Worm (Caenorhabditis elegans): ENCODE measurements around the gene lfi-1.

Gene lfi-1

ce11 chrX:5013826-5014225 is 37.2 kb downstream of the lfi-1 start, which contains the start of gene ZC449.7:
Gene ZC449.7, plus strand, starts transcription at chrX:5014074.
- no peak for TF ChIP-seq drap-1 (GFP tag; optimal IDR thresholded peaks at IDR 0.05)
- no peak for TF ChIP-seq M03D4.4 (tag; optimal IDR thresholded peaks at IDR 0.05)
- no peak for TF ChIP-seq snpc-4 (tag; optimal IDR thresholded peaks at IDR 0.05)
- TF ChIP-seq sem-2 (GFP tag; optimal IDR thresholded peaks at IDR 0.05), result no peak
- TF ChIP-seq sptf-1 (tag; optimal IDR thresholded peaks at IDR 0.05), result no peak
- no peak for TF ChIP-seq nhr-2 (tag; optimal IDR thresholded peaks at IDR 0.05)

DNA sequence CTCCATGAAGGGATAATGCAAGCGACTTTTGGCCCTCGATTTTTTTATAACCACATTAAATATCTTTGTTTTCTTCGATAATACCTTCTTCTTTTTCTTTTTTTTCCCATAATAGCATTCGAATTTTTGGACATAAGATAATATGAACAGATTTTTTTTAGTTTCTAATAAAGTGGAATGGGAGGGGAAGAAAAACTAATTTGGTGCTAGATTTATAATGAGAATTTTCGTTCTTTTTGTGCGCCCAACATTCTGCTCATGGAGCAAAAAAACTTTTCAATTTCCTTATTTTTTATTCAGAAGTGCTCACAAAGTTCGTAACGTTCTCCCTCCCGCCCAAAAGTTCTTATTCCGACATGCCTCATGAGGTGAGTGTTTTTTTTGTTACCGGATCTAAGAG is 39.1 kb downstream of the lfi-1 start, which contains the start of gene ZC449.8:
TSS of gene ZC449.8 (plus strand) at position 301 of the 400 bp plus-strand sequence.
- TF ChIP-seq ces-1 (GFP tag; optimal IDR thresholded peaks at IDR 0.05) (no peak), unc-120 (tag; optimal IDR thresholded peaks at IDR 0.05; ENCODE audit: poor library complexity, severe bottlenecking) (no peak), ztf-11 (tag; optimal IDR thresholded peaks at IDR 0.05) (no peak), hlh-1 (tag; optimal IDR thresholded peaks at IDR 0.05) (no peak), mab-5 (tag; optimal IDR thresholded peaks at IDR 0.05) (no peak), ham-2 (GFP tag; optimal IDR thresholded peaks at IDR 0.05) (no peak), ceh-39 (tag; optimal IDR thresholded peaks at IDR 0.05) (no peak)

- TF ChIP-seq snpc-4 (tag; optimal IDR thresholded peaks at IDR 0.05) (no peak), nhr-12 (tag; optimal IDR thresholded peaks at IDR 0.05) (no peak), blmp-1 (tag; optimal IDR thresholded peaks at IDR 0.05) (no peak), unc-62 (GFP tag; optimal IDR thresholded peaks at IDR 0.05) (no peak), nhr-2 (tag; optimal IDR thresholded peaks at IDR 0.05) (no peak), sem-2 (GFP tag; optimal IDR thresholded peaks at IDR 0.05) (no peak), ham-2 (GFP tag; optimal IDR thresholded peaks at IDR 0.05) (no peak), hlh-1 (tag; optimal IDR thresholded peaks at IDR 0.05) (no peak), lsy-2 (tag; optimal IDR thresholded peaks at IDR 0.05) (no peak), unc-120 (tag; optimal IDR thresholded peaks at IDR 0.05; ENCODE audit: poor library complexity, severe bottlenecking) (no peak), flh-1 (GFP tag; optimal IDR thresholded peaks at IDR 0.05) (no peak), mls-2 (tag; optimal IDR thresholded peaks at IDR 0.05) (no peak), M03D4.4 (tag; optimal IDR thresholded peaks at IDR 0.05) (no peak), cnd-1 (tag; optimal IDR thresholded peaks at IDR 0.05) (no peak), unc-39 (tag; optimal IDR thresholded peaks at IDR 0.05) (no peak)
Measured at ce11 chrX:5017591-5017990, 41.0 kb downstream of the lfi-1 start, which contains the start of gene sek-3. Gene sek-3, plus strand, starts transcription at chrX:5017891.

- TF ChIP-seq nhr-2 (tag; optimal IDR thresholded peaks at IDR 0.05), result no peak
- no peak for TF ChIP-seq flh-1 (GFP tag; optimal IDR thresholded peaks at IDR 0.05)
- TF ChIP-seq ceh-39 (tag; optimal IDR thresholded peaks at IDR 0.05), result peak; percentile 23
- TF ChIP-seq mep-1 (tag; optimal IDR thresholded peaks at IDR 0.05), result peak; percentile 46
Measured at ce11 chrX:5018062-5018653, 41.5 kb downstream of the lfi-1 start.

DNA sequence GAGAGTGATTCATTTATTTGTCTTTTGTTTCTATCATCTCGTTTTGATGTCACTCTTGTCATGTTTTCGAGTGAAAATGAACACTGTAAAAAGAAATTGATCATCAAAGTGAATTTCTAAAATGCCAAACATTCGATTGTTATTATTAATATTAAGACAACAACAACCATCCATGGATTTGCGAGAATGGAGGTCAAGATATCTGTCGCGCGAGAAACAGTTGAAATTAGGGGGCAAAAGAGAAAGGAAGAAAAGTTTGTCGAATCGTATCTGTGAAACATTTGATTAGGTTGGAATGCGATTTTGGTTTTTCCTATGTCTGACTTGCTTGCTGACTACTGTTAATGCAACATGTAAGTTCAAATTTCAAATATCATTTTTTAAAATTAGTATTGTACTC is 44.4 kb downstream of the lfi-1 start, which contains the start of gene ZC449.2:
TSS of gene ZC449.2 (plus strand) at position 290 of the 400 bp plus-strand sequence.
- TF ChIP-seq sem-2 (GFP tag; optimal IDR thresholded peaks at IDR 0.05) (no peak), ceh-43 (GFP tag; optimal IDR thresholded peaks at IDR 0.05) (no peak), lin-32 (GFP tag; optimal IDR thresholded peaks at IDR 0.05) (no peak), ceh-39 (tag; optimal IDR thresholded peaks at IDR 0.05) (no peak), mab-5 (tag; optimal IDR thresholded peaks at IDR 0.05) (no peak), nhr-237 (tag; optimal IDR thresholded peaks at IDR 0.05) (no peak), lin-13 (tag; optimal IDR thresholded peaks at IDR 0.05) (no peak), elt-3 (tag; optimal IDR thresholded peaks at IDR 0.05) (no peak), sptf-1 (tag; optimal IDR thresholded peaks at IDR 0.05) (no peak), bed-3 (GFP tag; optimal IDR thresholded peaks at IDR 0.05) (no peak), pha-4 (tag; optimal IDR thresholded peaks at IDR 0.05) (no peak), ces-1 (GFP tag; optimal IDR thresholded peaks at IDR 0.05) (no peak)

DNA sequence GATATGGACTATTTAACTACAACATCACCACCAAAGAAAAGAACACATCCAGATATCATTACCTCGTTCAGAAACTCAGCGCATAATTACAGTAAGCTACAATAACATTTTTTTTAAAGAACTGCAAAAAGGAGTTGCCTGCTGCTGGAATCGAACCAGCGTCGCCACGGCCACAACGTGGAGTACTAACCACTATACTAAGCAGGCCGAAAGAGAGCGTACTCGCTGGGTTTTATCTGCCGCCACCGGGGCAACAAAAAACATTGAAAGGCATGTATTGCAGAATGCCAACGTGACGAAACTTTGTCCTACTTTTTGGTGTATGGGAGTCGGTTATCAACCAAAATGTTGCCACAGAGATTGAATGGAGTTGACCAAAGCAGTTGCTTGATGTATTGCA is 46.1 kb downstream of the lfi-1 start:
- peak; percentile 67 for TF ChIP-seq sem-2 (GFP tag; optimal IDR thresholded peaks at IDR 0.05)
- peak; percentile 28 for TF ChIP-seq bed-3 (GFP tag; optimal IDR thresholded peaks at IDR 0.05)
- peak; percentile 67 for TF ChIP-seq drap-1 (GFP tag; optimal IDR thresholded peaks at IDR 0.05)
- no peak for TF ChIP-seq nhr-76 (tag; optimal IDR thresholded peaks at IDR 0.05)
- TF ChIP-seq sptf-1 (tag; optimal IDR thresholded peaks at IDR 0.05), result peak; percentile 84
- TF ChIP-seq nhr-237 (tag; optimal IDR thresholded peaks at IDR 0.05), result no peak
- TF ChIP-seq ham-2 (GFP tag; optimal IDR thresholded peaks at IDR 0.05), result peak; percentile 36
- peak; percentile 42 for TF ChIP-seq ceh-43 (GFP tag; optimal IDR thresholded peaks at IDR 0.05)
- TF ChIP-seq nhr-12 (tag; optimal IDR thresholded peaks at IDR 0.05), result no peak
- TF ChIP-seq cnd-1 (tag; optimal IDR thresholded peaks at IDR 0.05), result peak; percentile 72
- no peak for TF ChIP-seq mep-1 (tag; optimal IDR thresholded peaks at IDR 0.05)
- peak; percentile 80 for TF ChIP-seq M03D4.4 (tag; optimal IDR thresholded peaks at IDR 0.05)
- TF ChIP-seq mls-2 (tag; optimal IDR thresholded peaks at IDR 0.05), result peak; percentile 58
- peak; percentile 26 for TF ChIP-seq lin-32 (GFP tag; optimal IDR thresholded peaks at IDR 0.05)
- TF ChIP-seq tbx-8 (GFP tag; optimal IDR thresholded peaks at IDR 0.05), result peak; percentile 60
- peak; percentile 36 for TF ChIP-seq unc-120 (tag; optimal IDR thresholded peaks at IDR 0.05; ENCODE audit: poor library complexity, severe bottlenecking)
- no peak for TF ChIP-seq hlh-1 (tag; optimal IDR thresholded peaks at IDR 0.05)
- TF ChIP-seq nhr-28 (tag; optimal IDR thresholded peaks at IDR 0.05), result no peak
- no peak for TF ChIP-seq blmp-1 (tag; optimal IDR thresholded peaks at IDR 0.05)
- peak; percentile 77 for TF ChIP-seq ceh-83 (GFP tag; optimal IDR thresholded peaks at IDR 0.05)

Data from whole organism, mixed stage, embryonic.